Fruit fly (Drosophila melanogaster) whole organism, wandering third instar larva: ENCODE measurements around the gene CG14006.

Source experiments
- Abd-B ChIP-seq: fragments of >200 bp; optimal IDR thresholded peaks from 2 replicates; lab custom pipeline; 2017; ENCODE audit warnings: missing biosample characterization, missing genetic modification characterization
- CG32264 ChIP-seq: fragments of 200-800 bp; sonication (Bioruptor generic); optimal IDR thresholded peaks from 2 replicates; lab custom pipeline; 2016; ENCODE audit warnings: missing biosample characterization, missing genetic modification characterization
- CG9705 ChIP-seq: fragments of 200-800 bp; sonication (Bioruptor generic); optimal IDR thresholded peaks from 2 replicates; lab custom pipeline; 2018; ENCODE audit warnings: missing biosample characterization, mild to moderate bottlenecking, missing genetic modification characterization
- CrebA ChIP-seq: fragments of 200-800 bp; sonication (Bioruptor generic); optimal IDR thresholded peaks from 2 replicates; lab custom pipeline; 2016; ENCODE audit warnings: missing biosample characterization, mild to moderate bottlenecking, missing genetic modification characterization, borderline replicate concordance
- Dfd ChIP-seq: fragments of >200 bp; optimal IDR thresholded peaks from 2 replicates; lab custom pipeline; 2017; ENCODE audit warnings: missing biosample characterization, missing genetic modification characterization
- GATAd ChIP-seq: sonication (Bioruptor generic); optimal IDR thresholded peaks from 2 replicates; lab custom pipeline; 2016; ENCODE audit warnings: missing biosample characterization, missing genetic modification characterization
- HLH106 ChIP-seq: fragments of 200-800 bp; optimal IDR thresholded peaks from 3 replicates; lab custom pipeline; 2019; ENCODE audit warnings: missing biosample characterization, mild to moderate bottlenecking, missing genetic modification characterization, moderate library complexity
- Hnf4 ChIP-seq: fragments of 200-800 bp; sonication (Bioruptor generic); optimal IDR thresholded peaks from 2 replicates; lab custom pipeline; 2016; ENCODE audit warnings: missing biosample characterization, mild to moderate bottlenecking, missing genetic modification characterization
- Hr78 ChIP-seq: fragments of >200 bp; optimal IDR thresholded peaks from 2 replicates; lab custom pipeline; 2017; ENCODE audit warnings: missing biosample characterization, missing genetic modification characterization
- Hr83 ChIP-seq: fragments of 200-300 bp; sonication (Bioruptor generic); optimal IDR thresholded peaks from 2 replicates; lab custom pipeline; 2016; ENCODE audit warnings: missing biosample characterization, mild to moderate bottlenecking, missing genetic modification characterization, moderate library complexity; ENCODE audit not compliant: poor library complexity, severe bottlenecking
- Jra ChIP-seq: sonication (Bioruptor generic); optimal IDR thresholded peaks from 2 replicates; lab custom pipeline; 2016; ENCODE audit warnings: missing biosample characterization, missing genetic modification characterization
- Mio ChIP-seq: sonication (Bioruptor generic); optimal IDR thresholded peaks from 2 replicates; lab custom pipeline; 2016; ENCODE audit warnings: missing biosample characterization, missing genetic modification characterization
- Myc ChIP-seq: fragments of >200 bp; optimal IDR thresholded peaks from 2 replicates; lab custom pipeline; 2017
- N ChIP-seq: fragments of >200 bp; optimal IDR thresholded peaks from 2 replicates; lab custom pipeline; 2018; ENCODE audit warnings: missing biosample characterization, missing external identifiers, missing genetic modification characterization
- OdsH ChIP-seq: fragments of 200-800 bp; sonication (Bioruptor generic); optimal IDR thresholded peaks from 2 replicates; lab custom pipeline; 2016; ENCODE audit warnings: missing biosample characterization, mild to moderate bottlenecking, missing genetic modification characterization
- Rel ChIP-seq, 2 experiments: fragments of 200-800 bp; sonication (Bioruptor generic) in 1 of 2; optimal IDR thresholded peaks; 2 replicates in 1 of 2; 3 replicates in 1 of 2; lab custom pipeline; 2016 to 2019; ENCODE audit warnings: mild to moderate bottlenecking in 2 of 2, missing biosample characterization in 2 of 2, missing genetic modification characterization in 2 of 2, moderate library complexity in 1 of 2
- Sp1 ChIP-seq: fragments of 200-800 bp; sonication (Bioruptor generic); optimal IDR thresholded peaks from 3 replicates; lab custom pipeline; 2019; ENCODE audit warnings: missing biosample characterization, mild to moderate bottlenecking, missing genetic modification characterization, moderate library complexity
- br ChIP-seq: fragments of 200-800 bp; sonication (Bioruptor generic); optimal IDR thresholded peaks from 2 replicates; lab custom pipeline; 2016; ENCODE audit warnings: missing biosample characterization, missing genetic modification characterization
- brk ChIP-seq: fragments of 200-800 bp; sonication (Bioruptor generic); optimal IDR thresholded peaks from 2 replicates; lab custom pipeline; 2016; ENCODE audit warnings: missing biosample characterization, mild to moderate bottlenecking, missing genetic modification characterization
- dl ChIP-seq, 2 experiments: fragments of 175-275, 200-275 bp in 1 of 2; fragments of 200-275 bp in 1 of 2; sonication (Bioruptor generic); optimal IDR thresholded peaks; lab custom pipeline; 2018; ENCODE audit warnings: mild to moderate bottlenecking in 2 of 2, missing biosample characterization in 2 of 2, missing genetic modification characterization in 2 of 2, moderate library complexity in 2 of 2; ENCODE audit not compliant: partially characterized antibody in 2 of 2, insufficient read depth in 1 of 2
- dsf ChIP-seq: sonication (Bioruptor generic); optimal IDR thresholded peaks from 2 replicates; lab custom pipeline; 2016; ENCODE audit warnings: missing biosample characterization, missing genetic modification characterization, borderline replicate concordance
- ey ChIP-seq: fragments of 200-800 bp; sonication (Bioruptor generic); optimal IDR thresholded peaks from 2 replicates; lab custom pipeline; 2016; ENCODE audit warnings: missing biosample characterization, missing genetic modification characterization
- foxo ChIP-seq, 2 experiments: fragments of 200-800 bp; sonication (Bioruptor generic); optimal IDR thresholded peaks; 2 replicates in 1 of 2; 3 replicates in 1 of 2; lab custom pipeline; 2016 to 2017; ENCODE audit warnings: missing biosample characterization in 2 of 2, missing genetic modification characterization in 2 of 2
- fru ChIP-seq: fragments of 200-800 bp; sonication (Bioruptor generic); optimal IDR thresholded peaks from 3 replicates; lab custom pipeline; 2016; ENCODE audit warnings: missing biosample characterization, mild to moderate bottlenecking, missing genetic modification characterization
- h ChIP-seq: fragments of 200-800 bp; sonication (Bioruptor generic); optimal IDR thresholded peaks from 3 replicates; lab custom pipeline; 2016; ENCODE audit warnings: missing biosample characterization, mild to moderate bottlenecking, missing genetic modification characterization
- jim ChIP-seq: fragments of 175-275, 200-325 bp; sonication (Bioruptor generic); optimal IDR thresholded peaks from 2 replicates; lab custom pipeline; 2016; ENCODE audit warnings: missing biosample characterization, mild to moderate bottlenecking, missing genetic modification characterization
- lola ChIP-seq: fragments of >200 bp; optimal IDR thresholded peaks from 2 replicates; lab custom pipeline; 2017; ENCODE audit warnings: missing biosample characterization, missing genetic modification characterization
- pan ChIP-seq: fragments of >200 bp; optimal IDR thresholded peaks from 2 replicates; lab custom pipeline; 2017
- psq ChIP-seq: fragments of 200-800 bp; sonication (Bioruptor generic); optimal IDR thresholded peaks from 3 replicates; lab custom pipeline; 2017; ENCODE audit warnings: missing biosample characterization, mild to moderate bottlenecking, missing genetic modification characterization, moderate library complexity
- rgr ChIP-seq: fragments of 200-800 bp; sonication (Bioruptor generic); optimal IDR thresholded peaks from 3 replicates; lab custom pipeline; 2016; ENCODE audit warnings: missing biosample characterization, mild to moderate bottlenecking, missing genetic modification characterization
- sage ChIP-seq: fragments of 200-800 bp; sonication (Bioruptor generic); optimal IDR thresholded peaks from 2 replicates; lab custom pipeline; 2016; ENCODE audit warnings: missing biosample characterization, mild to moderate bottlenecking, missing genetic modification characterization
- sv ChIP-seq: fragments of 200-800 bp; sonication (Bioruptor generic); optimal IDR thresholded peaks from 3 replicates; lab custom pipeline; 2016; ENCODE audit warnings: missing biosample characterization, missing genetic modification characterization
- usp ChIP-seq: fragments of >200 bp; optimal IDR thresholded peaks from 2 replicates; lab custom pipeline; 2017; ENCODE audit warnings: missing biosample characterization, missing genetic modification characterization
- woc ChIP-seq: sonication (Bioruptor generic); optimal IDR thresholded peaks from 2 replicates; lab custom pipeline; 2016; ENCODE audit warnings: missing biosample characterization, mild to moderate bottlenecking, missing genetic modification characterization

The CG14006 gene

dm6 chr2L:5765139-5765538 lies 36.5 kb upstream of the CG14006 start:
- TF ChIP-seq lola (GFP tag; lab: Kevin White, UChicago) (no peak), sage (GFP tag; lab: Kevin White, UChicago) (no peak), Myc (lab: Kevin White, UChicago) (no peak), Sp1 (GFP tag; lab: Kevin White, UChicago) (no peak), Dfd (GFP tag; lab: Kevin White, UChicago) (no peak), Hr78 (GFP tag; lab: Kevin White, UChicago) (no peak), rgr (GFP tag; lab: Kevin White, UChicago) (no peak), Hnf4 (GFP tag; lab: Kevin White, UChicago) (no peak), dsf (GFP tag; lab: Kevin White, UChicago) (no peak), Abd-B (GFP tag; lab: Kevin White, UChicago) (no peak), dl (GFP tag; optimal IDR thresholded peaks at IDR 0.05; lab: Kevin White, UChicago; ENCODE audit: insufficient read depth in 1 of 2, partially characterized antibody in 2 of 2) (no peak), pan (no peak), psq (GFP tag; lab: Kevin White, UChicago) (no peak), CrebA (GFP tag; lab: Kevin White, UChicago) (no peak), CG9705 (GFP tag; lab: Kevin White, UChicago) (no peak), Hr83 (GFP tag; lab: Kevin White, UChicago) (no peak), Mio (no peak), sv (no peak), jim (GFP tag; lab: Kevin White, UChicago) (no peak), woc (no peak)
- TF ChIP-seq, all 38 proteins: peak for 0

DNA sequence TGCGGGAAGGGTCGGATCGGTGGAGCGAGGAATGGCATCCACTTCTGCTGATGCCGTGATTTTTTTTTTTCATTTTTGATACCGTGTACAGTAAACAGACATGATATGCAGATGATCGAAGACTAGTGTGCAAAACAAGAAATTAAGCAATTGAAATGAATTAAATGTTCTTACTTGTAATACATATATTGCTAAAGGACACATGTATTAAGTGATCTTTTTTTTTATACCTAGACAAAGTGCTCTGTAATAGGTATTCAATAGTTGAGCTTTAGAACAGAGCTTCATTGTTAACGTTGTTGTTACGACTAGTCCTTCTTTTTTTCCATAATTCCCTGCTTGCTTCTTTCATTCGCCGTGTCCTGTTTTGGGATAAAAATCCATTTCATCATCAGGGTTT lies 22.8 kb upstream of the CG14006 start:
- TF ChIP-seq rgr (GFP tag; lab: Kevin White, UChicago) (peak; percentile 33), sv (no peak), dsf (GFP tag; lab: Kevin White, UChicago) (no peak), Rel (GFP tag; optimal IDR thresholded peaks at IDR 0.05; lab: Kevin White, UChicago) (no peak), Rel (tag; optimal IDR thresholded peaks at IDR 0.05; lab: Kevin White, UChicago) (no peak), Sp1 (GFP tag; lab: Kevin White, UChicago) (peak; percentile 24), CG32264 (GFP tag; lab: Kevin White, UChicago) (no peak), brk (GFP tag; lab: Kevin White, UChicago) (no peak), Abd-B (GFP tag; lab: Kevin White, UChicago) (no peak), ey (GFP tag; lab: Kevin White, UChicago) (peak; percentile 40), psq (GFP tag; lab: Kevin White, UChicago) (peak; percentile 42), fru (GFP tag; lab: Kevin White, UChicago) (peak; percentile 55), OdsH (peak; percentile 38), br (peak; percentile 28), HLH106 (tag; lab: Kevin White, UChicago) (peak; percentile 31), woc (peak; percentile 50), Dfd (GFP tag; lab: Kevin White, UChicago) (no peak), foxo (GFP tag; optimal IDR thresholded peaks at IDR 0.05; lab: Kevin White, UChicago) (peak in 1 of 2 experiments; percentile 28), h (GFP tag; lab: Kevin White, UChicago) (peak; percentile 50)

dm6 chr2L:5748188-5748587 lies 19.6 kb upstream of the CG14006 start:
- TF ChIP-seq dl (GFP tag; optimal IDR thresholded peaks at IDR 0.05; lab: Kevin White, UChicago; ENCODE audit: insufficient read depth in 1 of 2, partially characterized antibody in 2 of 2): no peak
- no peak for TF ChIP-seq Abd-B (GFP tag; lab: Kevin White, UChicago)
- no peak for TF ChIP-seq OdsH
- no peak for TF ChIP-seq Hr83 (GFP tag; lab: Kevin White, UChicago)
- TF ChIP-seq CrebA (GFP tag; lab: Kevin White, UChicago): no peak
- no peak for TF ChIP-seq Rel (GFP tag; optimal IDR thresholded peaks at IDR 0.05; lab: Kevin White, UChicago)
- no peak for TF ChIP-seq Rel (tag; optimal IDR thresholded peaks at IDR 0.05; lab: Kevin White, UChicago)
- TF ChIP-seq ey (GFP tag; lab: Kevin White, UChicago): no peak
- TF ChIP-seq psq (GFP tag; lab: Kevin White, UChicago): no peak
- no peak for TF ChIP-seq GATAd
- no peak for TF ChIP-seq sv

DNA sequence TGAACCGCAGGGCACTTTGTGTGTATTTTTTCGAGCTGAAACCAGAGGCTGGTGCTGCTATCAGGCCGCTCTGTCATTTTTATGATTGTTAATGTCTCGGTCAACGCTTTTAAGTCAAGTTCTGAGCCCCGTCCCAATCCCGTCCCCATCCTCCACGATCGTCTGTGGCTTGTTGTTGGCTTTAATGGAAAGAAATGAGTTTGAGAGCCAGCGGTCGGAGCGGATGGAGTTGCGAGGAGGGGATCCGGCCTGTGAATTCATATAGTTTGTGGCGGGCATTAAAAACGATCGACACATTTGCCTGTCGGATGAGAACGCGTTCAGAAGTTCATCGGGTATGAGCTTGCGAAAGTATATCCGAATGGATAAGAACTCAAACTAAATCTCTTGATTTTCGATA lies 17.2 kb upstream of the CG14006 start, which contains the start of gene CG11029:
Gene CG11029 (plus strand): TSS at position 301 of the 400 bp plus-strand sequence.
- TF ChIP-seq Mio (no peak), Jra (GFP tag; lab: Kevin White, UChicago) (no peak), dsf (GFP tag; lab: Kevin White, UChicago) (no peak), sv (no peak), sage (GFP tag; lab: Kevin White, UChicago) (no peak), fru (GFP tag; lab: Kevin White, UChicago) (no peak), N (GFP tag; lab: Kevin White, UChicago) (no peak), woc (no peak), usp (GFP tag; lab: Kevin White, UChicago) (no peak), Sp1 (GFP tag; lab: Kevin White, UChicago) (no peak), foxo (GFP tag; optimal IDR thresholded peaks at IDR 0.05; lab: Kevin White, UChicago) (no peak), CG9705 (GFP tag; lab: Kevin White, UChicago) (no peak), h (GFP tag; lab: Kevin White, UChicago) (no peak)
